Fruit fly (Drosophila melanogaster) whole organism, embryonic: ENCODE data around the gene stops.
A peak's percentile ranks its signal among the peaks of the same experiment; 100 is the strongest.

Source experiments
- ATbp ChIP-seq: fragments of 200-800 bp; sonication (Bioruptor generic); optimal IDR thresholded peaks from 2 replicates; lab custom pipeline; 2017; ENCODE audit warnings: missing biosample characterization, mild to moderate bottlenecking, missing genetic modification characterization, missing genetic modification reagents
- Abd-B ChIP-seq: fragments of 200-800 bp; sonication (Bioruptor generic); optimal IDR thresholded peaks from 2 replicates; lab custom pipeline; 2018; ENCODE audit warnings: missing biosample characterization, mild to moderate bottlenecking, missing genetic modification characterization, moderate library complexity
- Adf1 ChIP-seq: fragments of 200-800 bp; sonication (Bioruptor generic); IDR thresholded peaks from 2 replicates; pipeline ENCODE4 v1.3.6; 2022; ENCODE audit warnings: missing biosample characterization, missing genetic modification characterization
- Aef1 ChIP-seq: fragments of 200-800 bp; sonication (Bioruptor generic); IDR thresholded peaks from 3 replicates; pipeline ENCODE4 v1.3.6; 2022; ENCODE audit warnings: missing biosample characterization, missing genetic modification characterization
- B-H2 ChIP-seq: fragments of 200-800 bp; sonication (Bioruptor generic); optimal IDR thresholded peaks from 2 replicates; lab custom pipeline; 2018; ENCODE audit warnings: missing biosample characterization, mild to moderate bottlenecking, missing genetic modification characterization
- CG10274 ChIP-seq: fragments of 200-800 bp; sonication (Bioruptor generic); optimal IDR thresholded peaks from 3 replicates; lab custom pipeline; 2017; ENCODE audit warnings: missing biosample characterization, mild to moderate bottlenecking, missing genetic modification characterization
- CG12659 ChIP-seq: fragments of 200-800 bp; sonication (Bioruptor generic); optimal IDR thresholded peaks from 3 replicates; lab custom pipeline; 2017; ENCODE audit warnings: mild to moderate bottlenecking, missing biosample characterization, missing genetic modification reagents, missing genetic modification characterization
- CG13287 ChIP-seq: fragments of 200-800 bp; sonication (Bioruptor generic); IDR thresholded peaks from 2 replicates; pipeline ENCODE4 v1.3.6; 2022; ENCODE audit warnings: missing biosample characterization, missing genetic modification characterization; ENCODE audit not compliant: partially characterized antibody
- CG14667 ChIP-seq: fragments of 200-800 bp; sonication (Bioruptor generic); IDR thresholded peaks from 2 replicates; pipeline ENCODE4 v1.3.6; 2022; ENCODE audit warnings: missing biosample characterization, missing genetic modification characterization
- CG14710 ChIP-seq: fragments of 200-800 bp; sonication (Bioruptor generic); optimal IDR thresholded peaks from 3 replicates; lab custom pipeline; 2019; ENCODE audit warnings: missing biosample characterization, mild to moderate bottlenecking, missing genetic modification characterization, moderate library complexity
- CG17829 ChIP-seq: fragments of 200-800 bp; optimal IDR thresholded peaks from 2 replicates; lab custom pipeline; 2019; ENCODE audit warnings: missing biosample characterization, mild to moderate bottlenecking, missing genetic modification characterization, moderate library complexity
- CG34224 ChIP-seq: fragments of 200-800 bp; sonication (Bioruptor generic); IDR thresholded peaks from 3 replicates; pipeline ENCODE4 v1.3.6; 2022; ENCODE audit warnings: missing biosample characterization, missing genetic modification characterization; ENCODE audit not compliant: partially characterized antibody
- CG4820 ChIP-seq: fragments of 200-800 bp; sonication (Bioruptor generic); optimal IDR thresholded peaks from 3 replicates; lab custom pipeline; 2016; ENCODE audit warnings: missing biosample characterization, missing genetic modification characterization
- CG6254 ChIP-seq: fragments of 200-800 bp; sonication (Bioruptor generic); optimal IDR thresholded peaks from 3 replicates; lab custom pipeline; 2017; ENCODE audit warnings: mild to moderate bottlenecking, missing biosample characterization, missing genetic modification reagents, missing genetic modification characterization
- CG7271 ChIP-seq: fragments of 200-800 bp; sonication (Bioruptor generic); optimal IDR thresholded peaks from 2 replicates; lab custom pipeline; 2018; ENCODE audit warnings: missing biosample characterization, mild to moderate bottlenecking, missing genetic modification characterization, moderate library complexity
- CHES-1-like ChIP-seq: fragments of 200-800 bp; sonication (Bioruptor generic); optimal IDR thresholded peaks from 2 replicates; lab custom pipeline; 2016; ENCODE audit warnings: missing biosample characterization, missing genetic modification characterization
- CoRest ChIP-seq: fragments of 200-800 bp; sonication (Bioruptor generic); optimal IDR thresholded peaks from 3 replicates; lab custom pipeline; 2018; ENCODE audit warnings: missing biosample characterization, mild to moderate bottlenecking, missing genetic modification characterization, moderate library complexity
- Dref ChIP-seq: fragments of 200-800 bp; sonication (Bioruptor generic); IDR thresholded peaks from 2 replicates; pipeline ENCODE4 v1.3.6; 2022; ENCODE audit warnings: missing biosample characterization, missing genetic modification characterization
- E2f2 ChIP-seq: fragments of 200-800 bp; sonication (Bioruptor generic); IDR thresholded peaks from 2 replicates; pipeline ENCODE4 v1.3.6; 2022; ENCODE audit warnings: missing biosample characterization, missing genetic modification characterization
- Ets97D ChIP-seq: fragments of 200-800 bp; sonication (Bioruptor generic); optimal IDR thresholded peaks from 3 replicates; lab custom pipeline; 2016; ENCODE audit warnings: missing biosample characterization, missing genetic modification characterization
- HLH4C ChIP-seq: fragments of 200-800 bp; sonication (Bioruptor generic); IDR thresholded peaks from 3 replicates; pipeline ENCODE4 v1.3.6; 2022; ENCODE audit warnings: missing biosample characterization, missing genetic modification characterization; ENCODE audit not compliant: partially characterized antibody
- MBD-R2 ChIP-seq: fragments of 200-800 bp; sonication (Bioruptor generic); IDR thresholded peaks from 2 replicates; pipeline ENCODE4 v1.3.6; 2022; ENCODE audit warnings: missing biosample characterization, missing genetic modification characterization
- Max ChIP-seq: fragments of 200-800 bp; sonication (Bioruptor generic); optimal IDR thresholded peaks from 2 replicates; lab custom pipeline; 2016; ENCODE audit warnings: missing biosample characterization, mild to moderate bottlenecking, missing genetic modification characterization
- Nf-YB ChIP-seq: fragments of 200-800 bp; sonication (Bioruptor generic); optimal IDR thresholded peaks from 3 replicates; lab custom pipeline; 2019; ENCODE audit warnings: missing biosample characterization, mild to moderate bottlenecking, missing genetic modification characterization, moderate library complexity
- Rx ChIP-seq: fragments of 200-800 bp; sonication (Bioruptor generic); IDR thresholded peaks from 2 replicates; pipeline ENCODE4 v1.3.6; 2022; ENCODE audit warnings: missing biosample characterization, missing genetic modification characterization
- Scr ChIP-seq: fragments of 200-800 bp; sonication (Bioruptor generic); IDR thresholded peaks from 2 replicates; pipeline ENCODE4 v1.3.6; 2022; ENCODE audit warnings: missing biosample characterization, missing genetic modification characterization; ENCODE audit not compliant: partially characterized antibody
- Stat92E ChIP-seq, 3 experiments: fragments of >200 bp in 2 of 3; fragments of 200-800 bp in 1 of 3; sonication (Bioruptor generic) in 1 of 3; optimal IDR thresholded peaks; 2 replicates each; lab custom pipeline; 2017 to 2019; ENCODE audit warnings: missing biosample characterization in 3 of 3, missing genetic modification characterization in 3 of 3, mild to moderate bottlenecking in 1 of 3, moderate library complexity in 1 of 3
- YL-1 ChIP-seq: fragments of 200-800 bp; sonication (Bioruptor generic); optimal IDR thresholded peaks from 3 replicates; lab custom pipeline; 2017; ENCODE audit warnings: missing biosample characterization, mild to moderate bottlenecking, missing genetic modification characterization
- ash1 ChIP-seq: fragments of 200-800 bp; sonication (Bioruptor generic); optimal IDR thresholded peaks from 2 replicates; lab custom pipeline; 2018; ENCODE audit warnings: missing biosample characterization, mild to moderate bottlenecking, missing genetic modification characterization
- ato ChIP-seq: fragments of 200-800 bp; sonication (Bioruptor generic); IDR thresholded peaks from 2 replicates; pipeline ENCODE4 v1.3.6; 2022; ENCODE audit warnings: missing biosample characterization, missing genetic modification characterization; ENCODE audit not compliant: partially characterized antibody
- chinmo ChIP-seq: fragments of 200-800 bp; sonication (Bioruptor generic); IDR thresholded peaks from 4 replicates; pipeline ENCODE4 v1.3.6; 2022; ENCODE audit warnings: missing biosample characterization, missing genetic modification characterization; ENCODE audit not compliant: partially characterized antibody
- crol ChIP-seq: fragments of 200-800 bp; sonication (Bioruptor generic); IDR thresholded peaks from 2 replicates; pipeline ENCODE4 v1.3.6; 2022; ENCODE audit warnings: missing biosample characterization, missing genetic modification characterization
- cwo ChIP-seq: fragments of 200-800 bp; sonication (Bioruptor generic); optimal IDR thresholded peaks from 3 replicates; lab custom pipeline; 2017; ENCODE audit warnings: missing biosample characterization, missing genetic modification characterization, mild to moderate bottlenecking, moderate library complexity, missing genetic modification reagents
- dm ChIP-seq: fragments of 200-800 bp; sonication (Bioruptor generic); optimal IDR thresholded peaks from 3 replicates; lab custom pipeline; 2016; ENCODE audit warnings: missing biosample characterization, missing genetic modification characterization
- dmrt11E ChIP-seq: fragments of 200-800 bp; sonication (Bioruptor generic); optimal IDR thresholded peaks from 3 replicates; lab custom pipeline; 2018; ENCODE audit warnings: missing biosample characterization, mild to moderate bottlenecking, missing genetic modification characterization, moderate library complexity
- dysf ChIP-seq: fragments of 200-800 bp; sonication (Bioruptor generic); IDR thresholded peaks from 3 replicates; pipeline ENCODE4 v1.3.6; 2022; ENCODE audit warnings: missing biosample characterization, missing genetic modification characterization
- eve ChIP-seq, 2 experiments: fragments of >200 bp; optimal IDR thresholded peaks; 2 replicates each; lab custom pipeline; 2017; ENCODE audit warnings: missing biosample characterization in 2 of 2, missing genetic modification characterization in 2 of 2
- fd3F ChIP-seq: fragments of 200-800 bp; sonication (Bioruptor generic); optimal IDR thresholded peaks from 2 replicates; lab custom pipeline; 2018; ENCODE audit warnings: missing biosample characterization, mild to moderate bottlenecking, missing genetic modification characterization, moderate library complexity
- ftz-f1 ChIP-seq: fragments of 200-800 bp; sonication (Bioruptor generic); optimal IDR thresholded peaks from 2 replicates; lab custom pipeline; 2016; ENCODE audit warnings: missing biosample characterization, missing genetic modification characterization
- insv ChIP-seq, 2 experiments: fragments of 200-800 bp; sonication (Bioruptor generic); optimal IDR thresholded peaks; 3 replicates each; lab custom pipeline; 2016 to 2018; ENCODE audit warnings: missing biosample characterization in 2 of 2, missing genetic modification characterization in 2 of 2
- inv ChIP-seq: fragments of 200-800 bp; sonication (Bioruptor generic); IDR thresholded peaks from 2 replicates; pipeline ENCODE4 v1.3.6; 2022; ENCODE audit warnings: missing biosample characterization, missing genetic modification characterization; ENCODE audit not compliant: partially characterized antibody
- nerfin-2 ChIP-seq: fragments of 200-800 bp; sonication (Bioruptor generic); IDR thresholded peaks from 2 replicates; pipeline ENCODE4 v1.3.6; 2022; ENCODE audit warnings: missing biosample characterization, missing genetic modification characterization; ENCODE audit not compliant: partially characterized antibody
- sima ChIP-seq: fragments of 200-800 bp; sonication (Bioruptor generic); optimal IDR thresholded peaks from 2 replicates; lab custom pipeline; 2016; ENCODE audit warnings: missing biosample characterization, missing genetic modification characterization
- tin ChIP-seq: fragments of 200-800 bp; sonication (Bioruptor generic); optimal IDR thresholded peaks from 3 replicates; lab custom pipeline; 2016; ENCODE audit warnings: missing biosample characterization, missing genetic modification characterization
- tna ChIP-seq: fragments of 200-800 bp; sonication (Bioruptor generic); IDR thresholded peaks from 2 replicates; pipeline ENCODE4 v1.3.6; 2022; ENCODE audit warnings: missing biosample characterization, missing genetic modification characterization; ENCODE audit not compliant: partially characterized antibody
- unc-4 ChIP-seq: fragments of 200-800 bp; sonication (Bioruptor generic); IDR thresholded peaks from 2 replicates; pipeline ENCODE4 v1.3.6; 2022; ENCODE audit warnings: missing biosample characterization, missing genetic modification characterization; ENCODE audit not compliant: partially characterized antibody
- vnd ChIP-seq: fragments of 200-800 bp; sonication (Bioruptor generic); IDR thresholded peaks from 3 replicates; pipeline ENCODE4 v1.3.6; 2022; ENCODE audit warnings: missing biosample characterization, missing genetic modification characterization; ENCODE audit not compliant: partially characterized antibody
- wor ChIP-seq: fragments of 200-800 bp; sonication (Bioruptor generic); IDR thresholded peaks from 2 replicates; pipeline ENCODE4 v1.3.6; 2022; ENCODE audit warnings: missing biosample characterization, missing genetic modification characterization
- zen2 ChIP-seq: fragments of 200-800 bp; sonication (Bioruptor generic); IDR thresholded peaks from 3 replicates; pipeline ENCODE4 v1.3.6; 2022; ENCODE audit warnings: missing biosample characterization, missing genetic modification characterization; ENCODE audit not compliant: partially characterized antibody

stops gene

dm6 chr3R:31213227-31213626 is 44.3 kb upstream of the stops start, which contains the start of the genes Zwilch and CG1542 (continued):
- TF ChIP-seq vnd (GFP tag; lab: Robert Waterston, UW) (peak; percentile 60; the same call in 2 of the 3 replicates), tin (GFP tag; lab: Kevin White, UChicago) (no peak), dm (GFP tag; lab: Kevin White, UChicago) (peak; percentile 96), CHES-1-like (GFP tag; lab: Kevin White, UChicago) (peak; percentile 9), inv (GFP tag; lab: Robert Waterston, UW) (peak; percentile 63), nerfin-2 (GFP tag; lab: Robert Waterston, UW) (peak; percentile 79), crol (GFP tag; lab: Robert Waterston, UW) (no peak), Rx (GFP tag; lab: Robert Waterston, UW) (no peak), Ets97D (GFP tag; lab: Kevin White, UChicago) (peak; percentile 76), unc-4 (GFP tag; lab: Robert Waterston, UW) (peak; percentile 80), Abd-B (peak; percentile 45), chinmo (GFP tag; lab: Robert Waterston, UW) (peak; percentile 88; the same call in 3 of the 4 replicates), CG12659 (GFP tag; lab: Kevin White, UChicago) (peak; percentile 62), HLH4C (GFP tag; lab: Robert Waterston, UW) (peak; percentile 81), Adf1 (GFP tag; lab: Robert Waterston, UW) (no peak), Scr (GFP tag; lab: Robert Waterston, UW) (peak; percentile 70), E2f2 (GFP tag; lab: Robert Waterston, UW) (peak; percentile 97), Aef1 (GFP tag; lab: Robert Waterston, UW) (no peak), dysf (GFP tag; lab: Robert Waterston, UW) (no peak), insv (GFP tag; optimal IDR thresholded peaks at IDR 0.05; lab: Kevin White, UChicago) (no peak), CG4820 (GFP tag; lab: Kevin White, UChicago) (no peak), Nf-YB (GFP tag; lab: Kevin White, UChicago) (no peak), fd3F (GFP tag; lab: Kevin White, UChicago) (no peak), B-H2 (no peak), CG7271 (tag; lab: Kevin White, UChicago) (no peak), zen2 (peak; percentile 77; the same call in 2 of the 3 replicates), ash1 (no peak), CoRest (peak; percentile 25), ATbp (GFP tag; lab: Kevin White, UChicago) (no peak), ato (peak; percentile 77), sima (GFP tag; lab: Kevin White, UChicago) (no peak), CG6254 (GFP tag; lab: Kevin White, UChicago) (peak; percentile 94), CG10274 (no peak), CG14710 (tag; lab: Kevin White, UChicago) (peak; percentile 63), Stat92E (GFP tag; optimal IDR thresholded peaks at IDR 0.05; lab: Kevin White, UChicago) (peak in 1 of 3 experiments; percentile 23), eve (GFP tag; optimal IDR thresholded peaks at IDR 0.05; lab: Kevin White, UChicago) (no peak), dmrt11E (tag; lab: Kevin White, UChicago) (no peak), CG34224 (GFP tag; lab: Robert Waterston, UW) (peak; percentile 74), ftz-f1 (peak; percentile 6), MBD-R2 (GFP tag; lab: Robert Waterston, UW) (peak; percentile 91), cwo (GFP tag; lab: Kevin White, UChicago) (peak; percentile 80), Max (peak; percentile 78), wor (GFP tag; lab: Robert Waterston, UW) (no peak), CG13287 (peak; percentile 86), YL-1 (peak; percentile 88), Dref (GFP tag; lab: Robert Waterston, UW) (peak; percentile 96), CG14667 (no peak), CG17829 (tag; lab: Kevin White, UChicago) (peak; percentile 41), tna (GFP tag; lab: Robert Waterston, UW) (peak; percentile 65)
